Worm (Caenorhabditis elegans): Measurements from ENCODE around the gene T12B3.2.

Gene T12B3.2

DNA sequence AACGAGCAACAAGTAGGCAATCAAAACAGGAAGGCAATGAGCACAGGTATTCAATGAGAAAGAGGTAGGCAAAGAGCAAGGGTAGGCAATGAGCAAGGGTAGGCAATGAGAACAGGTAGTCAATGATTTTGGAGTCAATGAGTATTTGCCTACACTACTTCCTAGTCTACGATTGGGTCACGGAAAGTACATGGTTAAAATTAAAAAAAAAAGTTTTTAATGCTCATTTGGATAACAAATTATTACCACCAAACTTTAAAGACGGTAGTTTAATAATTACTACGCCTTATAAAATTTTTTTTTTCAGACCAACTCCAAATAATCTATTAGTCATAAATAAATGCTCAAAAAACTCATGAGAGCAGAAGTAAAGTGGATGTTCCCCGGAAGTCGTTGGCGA, 5.1 kb downstream of the T12B3.2 start, which contains the start of gene ptp-8:
ptp-8 (plus strand) TSS at position 301 of the 400 bp plus-strand sequence.
- TF ChIP-seq fkh-4 (tag; optimal IDR thresholded peaks at IDR 0.05; ENCODE audit: borderline replicate concordance) (no peak), egl-13 (tag; optimal IDR thresholded peaks at IDR 0.05) (no peak), hlh-4 (tag; optimal IDR thresholded peaks at IDR 0.05) (no peak), nhr-90 (tag; optimal IDR thresholded peaks at IDR 0.05; ENCODE audit: poor library complexity) (no peak), ztf-11 (tag; optimal IDR thresholded peaks at IDR 0.05) (no peak), unc-86 (tag; optimal IDR thresholded peaks at IDR 0.05) (no peak), hlh-17 (GFP tag; optimal IDR thresholded peaks at IDR 0.05; ENCODE audit: borderline replicate concordance) (no peak), nhr-77 (tag; optimal IDR thresholded peaks at IDR 0.05) (no peak), pag-3 (tag; optimal IDR thresholded peaks at IDR 0.05; ENCODE audit: borderline replicate concordance, insufficient read depth) (no peak), lin-35 (GFP tag; optimal IDR thresholded peaks at IDR 0.05) (no peak), pax-3 (tag; optimal IDR thresholded peaks at IDR 0.05) (no peak), lsy-2 (tag; optimal IDR thresholded peaks at IDR 0.05) (no peak), skn-1 (tag; optimal IDR thresholded peaks at IDR 0.05) (no peak), lin-13 (GFP tag; optimal IDR thresholded peaks at IDR 0.05) (no peak), tbx-2 (tag; optimal IDR thresholded peaks at IDR 0.05) (no peak), nhr-11 (tag; optimal IDR thresholded peaks at IDR 0.05) (no peak), aly-2 (tag; optimal IDR thresholded peaks at IDR 0.05) (no peak), F16B12.6 (tag; optimal IDR thresholded peaks at IDR 0.05) (no peak), lin-14 (GFP tag; optimal IDR thresholded peaks at IDR 0.05) (no peak)

ce11 chrIV:7386835-7387551, 10.4 kb downstream of the T12B3.2 start:
- peak; percentile 1 for TF ChIP-seq C04F5.9 (tag; optimal IDR thresholded peaks at IDR 0.05)
- TF ChIP-seq swsn-7 (tag; optimal IDR thresholded peaks at IDR 0.05) = peak; percentile 68
- TF ChIP-seq jun-1 (tag; optimal IDR thresholded peaks at IDR 0.05) = peak; percentile 8
- TF ChIP-seq xbp-1 (tag; optimal IDR thresholded peaks at IDR 0.05) = peak; percentile 42
- TF ChIP-seq ceh-8 (GFP tag; optimal IDR thresholded peaks at IDR 0.05) = peak; percentile 59
- TF ChIP-seq ceh-82 (tag; optimal IDR thresholded peaks at IDR 0.05) = peak; percentile 6 to 57 (median 8)
- peak; percentile 39 for TF ChIP-seq isw-1 (GFP tag; IDR thresholded peaks at IDR 0.05)
- peak; percentile 64 for TF ChIP-seq nhr-47 (tag; optimal IDR thresholded peaks at IDR 0.05)
- no peak for TF ChIP-seq lin-15B (tag; optimal IDR thresholded peaks at IDR 0.05)
- peak; percentile 45 for TF ChIP-seq fkh-8 (tag; optimal IDR thresholded peaks at IDR 0.05)
- TF ChIP-seq fkh-10 (GFP tag; optimal IDR thresholded peaks at IDR 0.05) = no peak
- TF ChIP-seq nhr-19 (GFP tag; conservative IDR thresholded peaks at IDR 0.05) = peak; percentile 58
- TF ChIP-seq vab-15 (tag; optimal IDR thresholded peaks at IDR 0.05) = no peak
- TF ChIP-seq dsc-1 (tag; optimal IDR thresholded peaks at IDR 0.05) = peak; percentile 76
- TF ChIP-seq nhr-20 (tag; optimal IDR thresholded peaks at IDR 0.05) = peak; percentile 76
- peak; percentile 37 for TF ChIP-seq nhr-76 (tag; optimal IDR thresholded peaks at IDR 0.05)
- peak; percentile 89 for TF ChIP-seq unc-86 (tag; optimal IDR thresholded peaks at IDR 0.05)
- peak; percentile 82 for TF ChIP-seq rnt-1 (tag; optimal IDR thresholded peaks at IDR 0.05)
- peak; percentile 53 to 64 for TF ChIP-seq efl-1 (optimal IDR thresholded peaks at IDR 0.05)
- no peak for TF ChIP-seq efl-1 (GFP tag; optimal IDR thresholded peaks at IDR 0.05 in 1 of 2)
- TF ChIP-seq egl-13 (tag; optimal IDR thresholded peaks at IDR 0.05) = no peak
- TF ChIP-seq lin-14 (GFP tag; optimal IDR thresholded peaks at IDR 0.05) = peak; percentile 94
- TF ChIP-seq blmp-1 (tag; optimal IDR thresholded peaks at IDR 0.05) = peak; percentile 66
- no peak for TF ChIP-seq C34B4.2 (tag; optimal IDR thresholded peaks at IDR 0.05)
- peak; percentile 68 for TF ChIP-seq tbx-2 (tag; optimal IDR thresholded peaks at IDR 0.05)
- peak; percentile 20 for TF ChIP-seq fos-1 (tag; optimal IDR thresholded peaks at IDR 0.05)
- TF ChIP-seq irx-1 (tag; optimal IDR thresholded peaks at IDR 0.05) = peak; percentile 5
- peak; percentile 64 to 68 for TF ChIP-seq lsy-2 (tag; optimal IDR thresholded peaks at IDR 0.05)
- TF ChIP-seq dpl-1 (GFP tag; optimal IDR thresholded peaks at IDR 0.05) = peak in 2 of 3 experiments; percentile 22 to 39
- TF ChIP-seq aly-2 (tag; optimal IDR thresholded peaks at IDR 0.05) = no peak
- peak; percentile 37 for TF ChIP-seq lin-13 (GFP tag; optimal IDR thresholded peaks at IDR 0.05)
- peak; percentile 85 for TF ChIP-seq snu-23 (GFP tag; optimal IDR thresholded peaks at IDR 0.05)
- peak in 1 of 2 experiments; percentile 17 for TF ChIP-seq mdl-1 (tag; optimal IDR thresholded peaks at IDR 0.05)
- TF ChIP-seq pqm-1 (tag; optimal IDR thresholded peaks at IDR 0.05) = no peak
- TF ChIP-seq nhr-85 (tag) = peak; percentile 75
- TF ChIP-seq lin-35 (GFP tag; optimal IDR thresholded peaks at IDR 0.05) = peak in 1 of 2 experiments; percentile 41
- no peak for TF ChIP-seq ceh-63 (GFP tag; optimal IDR thresholded peaks at IDR 0.05)
- peak; percentile 43 for TF ChIP-seq mep-1 (tag; optimal IDR thresholded peaks at IDR 0.05)
- TF ChIP-seq ztf-11 (tag; optimal IDR thresholded peaks at IDR 0.05) = peak in 1 of 2 experiments; percentile 29
